Worm (Caenorhabditis elegans): ENCODE measurements around the gene tag-290.

DNA sequence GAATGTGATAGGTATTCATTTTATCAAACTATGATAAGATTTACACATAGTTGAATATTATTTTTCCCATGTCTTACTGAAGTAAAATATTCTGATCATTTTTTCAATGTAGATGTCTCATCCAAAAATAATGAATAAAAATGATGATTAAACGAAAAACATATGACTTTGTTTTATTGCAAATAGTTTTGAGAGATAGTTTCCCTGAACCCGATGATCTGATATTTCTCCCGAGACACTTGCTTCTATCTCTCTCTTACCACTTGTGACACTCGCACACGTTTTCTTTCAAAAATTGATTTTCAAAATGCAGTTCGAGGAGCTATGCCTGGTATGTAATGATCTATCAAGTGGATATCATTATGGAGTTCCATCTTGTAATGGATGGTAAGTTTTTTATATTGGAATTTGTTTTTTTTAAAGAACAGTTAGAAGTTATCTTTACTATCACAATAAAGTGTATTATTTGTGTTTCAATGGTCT lies 42.9 kb upstream of the tag-290 start, which contains the start of the genes nhr-101 and pms-2:
- TF ChIP-seq lin-13 (GFP tag; optimal IDR thresholded peaks at IDR 0.05) (no peak), fkh-10 (GFP tag; optimal IDR thresholded peaks at IDR 0.05) (no peak), jun-1 (tag; optimal IDR thresholded peaks at IDR 0.05) (no peak), vab-7 (GFP tag; IDR thresholded peaks at IDR 0.05) (no peak), saeg-2 (GFP tag; IDR thresholded peaks at IDR 0.05) (no peak), pha-4 (GFP tag; IDR thresholded peaks at IDR 0.05) (no peak), pha-4 (tag; optimal IDR thresholded peaks at IDR 0.05) (no peak), unc-39 (tag; optimal IDR thresholded peaks at IDR 0.05) (no peak), lin-39 (tag; optimal IDR thresholded peaks at IDR 0.05) (no peak), ZK337.2 (GFP tag; IDR thresholded peaks at IDR 0.05) (no peak)
